Worm (Caenorhabditis elegans): ENCODE data around the gene ccch-5.

ccch-5 gene

DNA sequence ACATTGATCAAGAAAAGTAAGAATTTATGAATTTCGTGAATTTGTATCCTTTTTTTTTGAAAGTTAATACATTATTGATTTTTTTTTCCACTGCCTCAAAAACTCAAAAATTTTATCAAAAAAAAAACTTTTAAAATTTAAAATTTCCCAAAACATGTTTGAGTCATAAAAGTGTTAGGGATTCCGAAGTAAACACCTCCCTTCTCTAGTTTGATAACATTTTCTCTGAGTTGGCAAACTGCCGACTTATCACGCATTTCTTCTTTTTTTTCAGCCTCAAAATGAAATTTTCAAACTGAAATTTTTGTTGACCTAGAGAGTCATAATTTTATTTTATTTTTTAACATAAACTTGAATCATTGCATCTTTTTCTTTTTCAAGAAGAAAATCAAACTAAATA lies 28.5 kb upstream of the ccch-5 start:
- TF ChIP-seq nhr-28 (tag; optimal IDR thresholded peaks at IDR 0.05) (no peak), sem-2 (GFP tag; optimal IDR thresholded peaks at IDR 0.05) (no peak), sptf-1 (tag; optimal IDR thresholded peaks at IDR 0.05) (no peak), blmp-1 (tag; optimal IDR thresholded peaks at IDR 0.05) (no peak), lin-13 (tag; optimal IDR thresholded peaks at IDR 0.05) (no peak), elt-3 (tag; optimal IDR thresholded peaks at IDR 0.05) (no peak), nhr-12 (tag; optimal IDR thresholded peaks at IDR 0.05) (no peak), mls-2 (tag; optimal IDR thresholded peaks at IDR 0.05) (no peak), flh-1 (GFP tag; optimal IDR thresholded peaks at IDR 0.05) (no peak), ces-1 (GFP tag; optimal IDR thresholded peaks at IDR 0.05) (no peak), mab-5 (tag; optimal IDR thresholded peaks at IDR 0.05) (no peak), unc-120 (tag; optimal IDR thresholded peaks at IDR 0.05; ENCODE audit: poor library complexity, severe bottlenecking) (no peak), cnd-1 (tag; optimal IDR thresholded peaks at IDR 0.05) (no peak), hlh-1 (tag; optimal IDR thresholded peaks at IDR 0.05) (no peak)

DNA sequence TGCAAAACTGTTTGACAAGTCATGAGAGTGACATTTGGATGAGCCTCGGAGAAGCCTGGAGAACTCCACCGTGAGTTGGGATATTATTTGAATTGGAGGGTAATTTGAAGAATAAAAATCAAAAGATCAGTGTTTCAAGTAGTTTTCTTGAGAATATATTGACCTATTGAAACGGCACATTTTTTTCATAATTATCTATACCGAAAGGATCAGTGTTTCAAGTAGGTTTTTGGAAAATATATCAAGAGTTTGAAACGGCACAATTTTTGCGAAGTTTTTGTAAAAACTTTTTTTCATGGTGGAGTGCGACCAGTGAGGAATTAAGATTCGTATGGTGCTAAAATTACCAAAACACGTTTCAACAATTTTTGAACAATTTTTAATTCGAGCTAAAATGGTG lies 27.4 kb upstream of the ccch-5 start:
- TF ChIP-seq sem-2 (GFP tag; optimal IDR thresholded peaks at IDR 0.05) (no peak), nhr-2 (tag; optimal IDR thresholded peaks at IDR 0.05) (no peak), ceh-43 (GFP tag; optimal IDR thresholded peaks at IDR 0.05) (no peak), nhr-76 (tag; optimal IDR thresholded peaks at IDR 0.05) (no peak), zip-8 (tag; optimal IDR thresholded peaks at IDR 0.05) (no peak), tbx-8 (GFP tag; optimal IDR thresholded peaks at IDR 0.05) (no peak), flh-1 (GFP tag; optimal IDR thresholded peaks at IDR 0.05) (no peak), lin-32 (GFP tag; optimal IDR thresholded peaks at IDR 0.05) (no peak), cnd-1 (tag; optimal IDR thresholded peaks at IDR 0.05) (no peak), nhr-237 (tag; optimal IDR thresholded peaks at IDR 0.05) (no peak), bed-3 (GFP tag; optimal IDR thresholded peaks at IDR 0.05) (no peak), blmp-1 (tag; optimal IDR thresholded peaks at IDR 0.05) (no peak)

DNA sequence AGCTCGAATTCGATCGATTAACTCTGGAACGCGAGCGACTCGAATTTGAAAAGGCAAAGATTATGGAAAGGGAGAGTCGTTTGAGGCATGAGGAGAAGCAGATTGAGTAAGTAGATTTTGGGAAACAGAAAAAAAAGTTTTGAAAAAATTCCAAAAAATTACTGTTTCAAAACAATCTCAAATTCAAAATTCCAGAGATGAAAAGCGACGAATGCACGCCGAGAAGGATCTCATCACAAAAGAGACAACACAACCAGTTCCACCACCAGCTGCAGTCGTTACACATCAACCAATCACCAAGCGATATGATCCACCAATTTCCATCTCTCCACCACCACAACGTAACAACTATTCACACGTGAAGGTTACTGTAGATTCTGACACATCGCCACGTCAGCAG lies 25.1 kb upstream of the ccch-5 start:
- TF ChIP-seq pha-4 (tag; optimal IDR thresholded peaks at IDR 0.05) (no peak), ceh-39 (tag; optimal IDR thresholded peaks at IDR 0.05) (no peak), cnd-1 (tag; optimal IDR thresholded peaks at IDR 0.05) (no peak), ham-2 (GFP tag; optimal IDR thresholded peaks at IDR 0.05) (no peak), bed-3 (GFP tag; optimal IDR thresholded peaks at IDR 0.05) (no peak), mab-5 (tag; optimal IDR thresholded peaks at IDR 0.05) (no peak), lin-13 (tag; optimal IDR thresholded peaks at IDR 0.05) (no peak), zip-8 (tag; optimal IDR thresholded peaks at IDR 0.05) (no peak), M03D4.4 (tag; optimal IDR thresholded peaks at IDR 0.05) (no peak), nhr-28 (tag; optimal IDR thresholded peaks at IDR 0.05) (no peak), ceh-43 (GFP tag; optimal IDR thresholded peaks at IDR 0.05) (no peak), lin-32 (GFP tag; optimal IDR thresholded peaks at IDR 0.05) (no peak), nhr-12 (tag; optimal IDR thresholded peaks at IDR 0.05) (no peak), nhr-2 (tag; optimal IDR thresholded peaks at IDR 0.05) (no peak), ztf-11 (tag; optimal IDR thresholded peaks at IDR 0.05) (no peak), blmp-1 (tag; optimal IDR thresholded peaks at IDR 0.05) (no peak), elt-3 (tag; optimal IDR thresholded peaks at IDR 0.05) (no peak), elt-1 (tag; optimal IDR thresholded peaks at IDR 0.05; ENCODE audit: borderline replicate concordance, insufficient read depth) (no peak)

DNA sequence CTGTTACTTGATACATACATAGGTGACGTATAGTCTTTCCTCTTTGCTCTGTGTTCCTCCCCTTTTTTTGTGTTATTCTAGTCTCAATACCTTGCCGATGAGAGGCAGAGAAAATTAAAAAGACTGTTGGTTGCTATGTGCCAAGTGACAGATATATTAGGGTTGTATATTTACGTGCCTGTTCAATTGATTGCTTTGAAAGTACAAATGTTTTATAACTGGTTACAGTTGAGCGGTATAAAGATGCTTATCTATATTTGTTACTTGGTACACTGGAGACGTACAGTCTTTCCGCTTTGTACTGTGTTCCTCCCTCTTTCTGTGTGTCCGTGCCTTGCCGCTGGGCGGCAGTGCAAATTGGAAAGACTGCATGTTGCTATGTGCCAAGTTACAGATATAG lies 16.2 kb upstream of the ccch-5 start:
- TF ChIP-seq flh-1 (GFP tag; optimal IDR thresholded peaks at IDR 0.05), result no peak
- no peak for TF ChIP-seq unc-120 (tag; optimal IDR thresholded peaks at IDR 0.05; ENCODE audit: poor library complexity, severe bottlenecking)
- TF ChIP-seq lin-13 (tag; optimal IDR thresholded peaks at IDR 0.05), result no peak
- TF ChIP-seq lsy-2 (tag; optimal IDR thresholded peaks at IDR 0.05), result no peak
- TF ChIP-seq nhr-2 (tag; optimal IDR thresholded peaks at IDR 0.05), result no peak
- TF ChIP-seq ztf-11 (tag; optimal IDR thresholded peaks at IDR 0.05), result no peak

DNA sequence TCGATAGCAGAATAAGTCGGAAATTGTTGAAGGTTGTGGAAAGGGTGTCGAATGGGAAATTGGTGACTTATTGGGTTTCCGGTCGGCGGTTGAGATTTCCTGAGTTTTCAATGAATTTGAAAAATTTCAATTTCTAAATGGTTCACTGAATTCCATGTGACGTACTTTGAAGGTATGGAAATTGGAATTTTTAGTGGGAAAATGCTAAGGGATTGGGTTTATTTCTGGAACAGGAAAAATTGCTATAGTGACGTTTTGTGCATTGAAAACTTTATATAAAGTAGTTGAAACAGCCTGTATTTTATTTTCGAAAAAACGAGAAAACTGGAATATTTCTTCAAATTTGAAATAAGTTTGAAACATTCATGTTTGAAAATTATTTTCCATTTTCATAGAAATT lies 9.8 kb upstream of the ccch-5 start, which contains the start of gene pnc-2:
Gene pnc-2, minus strand, starts transcription at position 101 of the 400 bp plus-strand sequence.
- no peak for TF ChIP-seq M03D4.4 (tag; optimal IDR thresholded peaks at IDR 0.05)
- no peak for TF ChIP-seq ceh-83 (GFP tag; optimal IDR thresholded peaks at IDR 0.05)
- no peak for TF ChIP-seq nhr-28 (tag; optimal IDR thresholded peaks at IDR 0.05)
- TF ChIP-seq nhr-2 (tag; optimal IDR thresholded peaks at IDR 0.05), result no peak

DNA sequence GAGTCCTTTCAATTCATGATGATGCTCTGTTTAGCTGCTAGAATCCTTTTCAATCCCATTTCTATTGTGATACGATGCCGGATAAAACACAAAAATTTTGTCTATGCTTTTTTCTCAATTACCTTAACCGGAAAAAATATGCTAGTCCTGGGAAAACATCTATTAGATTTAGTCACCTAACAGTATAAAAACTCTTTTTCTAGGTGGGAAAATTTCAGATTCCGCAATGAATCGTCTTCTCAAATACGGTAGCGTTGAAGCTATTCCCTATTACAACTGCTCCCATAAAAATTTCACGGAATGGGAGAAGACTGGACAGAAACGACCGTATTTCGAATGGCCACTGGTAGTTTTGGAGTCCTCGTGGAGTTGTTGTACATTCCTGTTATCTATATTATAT lies 10.0 kb downstream of the ccch-5 start, which contains the start of gene Y57G11C.28:
Gene Y57G11C.28, plus strand, starts transcription at position 301 of the 400 bp plus-strand sequence.
- TF ChIP-seq ztf-11 (tag; optimal IDR thresholded peaks at IDR 0.05) (no peak), unc-39 (tag; optimal IDR thresholded peaks at IDR 0.05) (no peak), sptf-1 (tag; optimal IDR thresholded peaks at IDR 0.05) (no peak), nhr-2 (tag; optimal IDR thresholded peaks at IDR 0.05) (no peak), bed-3 (GFP tag; optimal IDR thresholded peaks at IDR 0.05) (no peak), drap-1 (GFP tag; optimal IDR thresholded peaks at IDR 0.05) (no peak), nhr-237 (tag; optimal IDR thresholded peaks at IDR 0.05) (no peak), lsy-2 (tag; optimal IDR thresholded peaks at IDR 0.05) (no peak), pha-4 (tag; optimal IDR thresholded peaks at IDR 0.05) (no peak), hlh-1 (tag; optimal IDR thresholded peaks at IDR 0.05) (no peak), elt-1 (tag; optimal IDR thresholded peaks at IDR 0.05; ENCODE audit: borderline replicate concordance, insufficient read depth) (no peak), nhr-12 (tag; optimal IDR thresholded peaks at IDR 0.05) (no peak), mab-5 (tag; optimal IDR thresholded peaks at IDR 0.05) (no peak), sem-2 (GFP tag; optimal IDR thresholded peaks at IDR 0.05) (no peak), zip-8 (tag; optimal IDR thresholded peaks at IDR 0.05) (no peak), lin-32 (GFP tag; optimal IDR thresholded peaks at IDR 0.05) (no peak), mep-1 (tag; optimal IDR thresholded peaks at IDR 0.05) (no peak), ceh-39 (tag; optimal IDR thresholded peaks at IDR 0.05) (no peak)

All from whole organism, mixed stage, embryonic.